Worm (Caenorhabditis elegans) whole organism, L4 larva: Measurements from ENCODE around the gene R03E9.2.

Experiments used
- D1046.2 ChIP-seq: fragments of 200-800 bp; sonication (Bioruptor generic); IDR thresholded peaks from 2 replicates; pipeline ENCODE4 v1.3.6; 2022; ENCODE audit warnings: missing genetic modification characterization, missing compliant biosample characterization
- F37D6.2 ChIP-seq: sonication (generic microtip); optimal IDR thresholded peaks from 2 replicates; lab custom pipeline; 2016; ENCODE audit warnings: mild to moderate bottlenecking, missing genetic modification characterization, missing compliant biosample characterization
- F44E2.7 ChIP-seq: fragments of 200-800 bp; sonication (Bioruptor generic); IDR thresholded peaks from 2 replicates; pipeline ENCODE4 v2.1.2; 2022; ENCODE audit warnings: missing genetic modification characterization, missing compliant biosample characterization
- F49E8.2 ChIP-seq: sonication (generic microtip); optimal IDR thresholded peaks from 2 replicates; lab custom pipeline; 2016; ENCODE audit warnings: missing compliant biosample characterization, mild to moderate bottlenecking, missing genetic modification characterization, borderline replicate concordance
- T20F7.1 ChIP-seq: fragments of 200-800 bp; sonication (Bioruptor generic); optimal IDR thresholded peaks from 2 replicates; lab custom pipeline; 2018; ENCODE audit warnings: mild to moderate bottlenecking, missing genetic modification characterization, missing compliant biosample characterization
- T26A8.4 ChIP-seq: fragments of 200-800 bp; sonication (Bioruptor generic); IDR thresholded peaks from 2 replicates; pipeline ENCODE4 v1.3.6; 2022; ENCODE audit warnings: missing genetic modification characterization, missing compliant biosample characterization
- Y48G9A.11 ChIP-seq: fragments of 200-800 bp; sonication (Bioruptor generic); IDR thresholded peaks from 2 replicates; pipeline ENCODE4 v1.3.6; 2022; ENCODE audit warnings: missing genetic modification reagents, missing genetic modification characterization, missing compliant biosample characterization
- ZK546.5 ChIP-seq, 2 experiments: sonication (generic microtip); optimal IDR thresholded peaks; 2 replicates each; lab custom pipeline; 2017; ENCODE audit warnings: missing biosample characterization in 2 of 2, missing genetic modification characterization in 2 of 2
- aly-2 ChIP-seq: sonication (generic microtip); optimal IDR thresholded peaks from 2 replicates; lab custom pipeline; 2018; ENCODE audit warnings: missing biosample characterization, missing genetic modification characterization
- attf-4 ChIP-seq: sonication (generic microtip); optimal IDR thresholded peaks from 3 replicates; lab custom pipeline; 2017; ENCODE audit warnings: missing biosample characterization, missing genetic modification characterization
- ceh-28 ChIP-seq: fragments of 150-350 bp; optimal IDR thresholded peaks from 2 replicates; lab custom pipeline; 2014; ENCODE audit warnings: missing biosample characterization, missing genetic modification reagents, missing genetic modification characterization
- ceh-82 ChIP-seq: sonication (generic microtip); optimal IDR thresholded peaks from 2 replicates; lab custom pipeline; 2017; ENCODE audit warnings: missing biosample characterization, missing genetic modification characterization
- cey-2 ChIP-seq: sonication (generic microtip); optimal IDR thresholded peaks from 3 replicates; lab custom pipeline; 2017; ENCODE audit warnings: missing genetic modification characterization, mild to moderate bottlenecking, missing compliant biosample characterization, antibody characterized with exemption, borderline replicate concordance; ENCODE audit not compliant: insufficient read depth
- ctbp-1 ChIP-seq: fragments of 200-800 bp; sonication (Bioruptor generic); IDR thresholded peaks from 2 replicates; pipeline ENCODE4 v1.3.6; 2022; ENCODE audit warnings: missing genetic modification reagents, missing genetic modification characterization, missing compliant biosample characterization
- dmd-6 ChIP-seq: fragments of 200-800 bp; sonication (Bioruptor generic); IDR thresholded peaks from 2 replicates; pipeline ENCODE4 v1.3.6; 2022; ENCODE audit warnings: missing genetic modification reagents, missing genetic modification characterization, missing compliant biosample characterization
- dmd-8 ChIP-seq: fragments of 200-800 bp; sonication (Bioruptor generic); IDR thresholded peaks from 2 replicates; pipeline ENCODE4 v1.3.6; 2022; ENCODE audit warnings: missing genetic modification characterization, missing compliant biosample characterization
- duxl-1 ChIP-seq: sonication (generic microtip); optimal IDR thresholded peaks from 2 replicates; lab custom pipeline; 2016; ENCODE audit warnings: mild to moderate bottlenecking, missing genetic modification characterization, moderate library complexity, missing compliant biosample characterization; ENCODE audit not compliant: poor library complexity
- egl-43 ChIP-seq: fragments of 200-800 bp; sonication (Bioruptor generic); IDR thresholded peaks from 2 replicates; pipeline ENCODE4 v1.3.6; 2022; ENCODE audit warnings: missing genetic modification reagents, missing genetic modification characterization, missing compliant biosample characterization
- fkh-10 ChIP-seq: fragments of 150-350 bp; optimal IDR thresholded peaks from 2 replicates; lab custom pipeline; 2014; ENCODE audit warnings: missing biosample characterization, missing genetic modification reagents, missing genetic modification characterization
- fos-1 ChIP-seq: fragments of 150-350 bp; optimal IDR thresholded peaks from 2 replicates; lab custom pipeline; 2014; ENCODE audit warnings: missing biosample characterization, missing genetic modification characterization
- gei-8 ChIP-seq: fragments of 200-800 bp; sonication (Bioruptor generic); optimal IDR thresholded peaks from 2 replicates; lab custom pipeline; 2018; ENCODE audit warnings: mild to moderate bottlenecking, missing genetic modification characterization, missing compliant biosample characterization
- hif-1 ChIP-seq, 2 experiments: sonication (generic microtip); optimal IDR thresholded peaks; 2 replicates each; lab custom pipeline; 2016 to 2017; ENCODE audit warnings: missing compliant biosample characterization in 2 of 2, missing genetic modification characterization in 2 of 2, missing genetic modification reagents in 2 of 2, missing genotype in 2 of 2, mild to moderate bottlenecking in 1 of 2
- hlh-11 ChIP-seq: fragments of 200-800 bp; sonication (Bioruptor generic); optimal IDR thresholded peaks from 2 replicates; lab custom pipeline; 2018; ENCODE audit warnings: mild to moderate bottlenecking, missing genetic modification characterization, missing compliant biosample characterization
- hlh-30 ChIP-seq: sonication (generic microtip); optimal IDR thresholded peaks from 2 replicates; lab custom pipeline; 2017; ENCODE audit warnings: antibody characterized with exemption, mild to moderate bottlenecking, missing genetic modification characterization, missing compliant biosample characterization; ENCODE audit not compliant: insufficient read depth
- lin-13 ChIP-seq: fragments of 150-350 bp; optimal IDR thresholded peaks from 2 replicates; lab custom pipeline; 2014; ENCODE audit warnings: missing biosample characterization, missing genetic modification reagents, missing genetic modification characterization
- lin-15B ChIP-seq: fragments of 150-350 bp; sonication (generic microtip); optimal IDR thresholded peaks from 3 replicates; lab custom pipeline; 2014; ENCODE audit warnings: missing biosample characterization, missing genetic modification characterization
- lin-39 ChIP-seq: fragments of 150-350 bp; optimal IDR thresholded peaks from 2 replicates; lab custom pipeline; 2014; ENCODE audit warnings: missing biosample characterization, missing genetic modification reagents, missing genetic modification characterization
- lsy-2 ChIP-seq, 2 experiments: fragments of 150-350 bp in 1 of 2; sonication (generic microtip) in 1 of 2; optimal IDR thresholded peaks; 2 replicates each; lab custom pipeline; 2014 to 2017; ENCODE audit warnings: missing biosample characterization in 2 of 2, missing genetic modification characterization in 2 of 2
- mdl-1 ChIP-seq, 2 experiments: fragments of 150-350 bp in 1 of 2; sonication (generic microtip) in 1 of 2; optimal IDR thresholded peaks; 2 replicates each; lab custom pipeline; 2014 to 2017; ENCODE audit warnings: missing biosample characterization in 2 of 2, missing genetic modification characterization in 2 of 2
- mep-1 ChIP-seq: fragments of 150-350 bp; sonication (generic microtip); optimal IDR thresholded peaks from 3 replicates; lab custom pipeline; 2014; ENCODE audit warnings: missing biosample characterization, missing genetic modification characterization
- mxl-2 ChIP-seq: fragments of 200-800 bp; sonication (Bioruptor generic); conservative IDR thresholded peaks from 2 replicates; pipeline ENCODE4 v1.3.6; 2022; ENCODE audit warnings: missing genetic modification reagents, missing genetic modification characterization, missing compliant biosample characterization
- nhr-102 ChIP-seq: sonication (generic microtip); optimal IDR thresholded peaks from 2 replicates; lab custom pipeline; 2016; ENCODE audit warnings: mild to moderate bottlenecking, missing genetic modification characterization, moderate library complexity, missing compliant biosample characterization
- nhr-11 ChIP-seq: fragments of 150-350 bp; optimal IDR thresholded peaks from 2 replicates; lab custom pipeline; 2014; ENCODE audit warnings: missing biosample characterization, missing genetic modification characterization
- nhr-25 ChIP-seq: sonication (generic microtip); optimal IDR thresholded peaks from 2 replicates; lab custom pipeline; 2017; ENCODE audit warnings: missing genetic modification characterization, mild to moderate bottlenecking, missing compliant biosample characterization, antibody characterized with exemption, moderate library complexity, borderline replicate concordance; ENCODE audit not compliant: insufficient read depth
- nhr-28 ChIP-seq: fragments of 150-350 bp; optimal IDR thresholded peaks from 2 replicates; lab custom pipeline; 2014; ENCODE audit warnings: missing biosample characterization, missing genetic modification characterization
- nhr-42 ChIP-seq: fragments of 200-800 bp; sonication (Bioruptor generic); IDR thresholded peaks from 2 replicates; pipeline ENCODE4 v1.3.6; 2022; ENCODE audit warnings: missing genetic modification characterization, missing compliant biosample characterization
- nhr-6 ChIP-seq: fragments of 150-350 bp; optimal IDR thresholded peaks from 2 replicates; lab custom pipeline; 2014; ENCODE audit warnings: missing biosample characterization, missing genetic modification characterization
- nhr-77 ChIP-seq: fragments of 150-350 bp; optimal IDR thresholded peaks from 2 replicates; lab custom pipeline; 2014; ENCODE audit warnings: missing biosample characterization, missing genetic modification characterization
- pha-4 ChIP-seq, 2 experiments: fragments of 150-350 bp in 1 of 2; fragments of 200-800 bp in 1 of 2; sonication (Bioruptor generic) in 1 of 2; IDR thresholded peaks in 1 of 2; optimal IDR thresholded peaks in 1 of 2; 2 replicates each; pipeline versions ENCODE4 v1.3.6 to Lab custom; 2014 to 2022; ENCODE audit warnings: missing genetic modification characterization in 2 of 2, missing genetic modification reagents in 2 of 2, missing biosample characterization in 1 of 2, missing compliant biosample characterization in 1 of 2
- php-3 ChIP-seq: fragments of 200-800 bp; sonication (Bioruptor generic); IDR thresholded peaks from 2 replicates; pipeline ENCODE4 v1.3.6; 2022; ENCODE audit warnings: missing genetic modification reagents, missing genetic modification characterization, missing compliant biosample characterization
- rbr-2 ChIP-seq: sonication (generic microtip); optimal IDR thresholded peaks from 2 replicates; lab custom pipeline; 2016; ENCODE audit warnings: missing genotype, missing genetic modification characterization, missing compliant biosample characterization
- sdz-12 ChIP-seq: fragments of 200-800 bp; sonication (Bioruptor generic); optimal IDR thresholded peaks from 2 replicates; lab custom pipeline; 2018; ENCODE audit warnings: mild to moderate bottlenecking, missing genetic modification characterization, missing compliant biosample characterization
- snpc-1.2 ChIP-seq: fragments of 200-800 bp; sonication (Bioruptor generic); IDR thresholded peaks from 2 replicates; pipeline ENCODE4 v1.3.6; 2022; ENCODE audit warnings: missing genetic modification reagents, missing genetic modification characterization, missing compliant biosample characterization
- snpc-4 ChIP-seq: fragments of 150-350 bp; optimal IDR thresholded peaks from 2 replicates; lab custom pipeline; 2014; ENCODE audit warnings: missing biosample characterization, missing genetic modification characterization
- tra-1 ChIP-seq: fragments of 200-800 bp; sonication (Bioruptor generic); IDR thresholded peaks from 2 replicates; pipeline ENCODE4 v1.3.6; 2022; ENCODE audit warnings: missing genetic modification reagents, missing genetic modification characterization, missing compliant biosample characterization
- unc-130 ChIP-seq: sonication (generic microtip); optimal IDR thresholded peaks from 2 replicates; lab custom pipeline; 2016; ENCODE audit warnings: missing genetic modification reagents, missing genetic modification characterization, missing compliant biosample characterization
- unc-62 ChIP-seq, 3 experiments: fragments of 150-350 bp in 1 of 3; sonication (generic microtip); optimal IDR thresholded peaks in 2 of 3; peaks in 1 of 3; 1 replicate in 1 of 3; 2 replicates in 2 of 3; lab custom pipeline; 2014 to 2017; ENCODE audit warnings: missing biosample characterization in 3 of 3, missing genetic modification characterization in 3 of 3, missing genetic modification reagents in 3 of 3, missing genotype in 1 of 3
- ztf-7 ChIP-seq: fragments of 150-350 bp; optimal IDR thresholded peaks from 2 replicates; lab custom pipeline; 2014; ENCODE audit warnings: missing biosample characterization, missing genetic modification characterization

The R03E9.2 gene

ce11 chrX:6736358-6736991 is 3.4 kb upstream of the R03E9.2 start (continued):
- TF ChIP-seq gei-8 (GFP tag; lab: Kevin White, UChicago) (peak; percentile 27), lsy-2 (tag; optimal IDR thresholded peaks at IDR 0.05; lab: Kevin White, UChicago) (peak; percentile 8 to 45), nhr-11 (tag; lab: Kevin White, UChicago) (peak; percentile 14), T26A8.4 (GFP tag; lab: Robert Waterston, UW) (peak; percentile 57; the same call in 1 of the 2 replicates), mdl-1 (tag; optimal IDR thresholded peaks at IDR 0.05; lab: Kevin White, UChicago) (peak; percentile 97 to 98), cey-2 (peak; percentile 68), snpc-1.2 (GFP tag; lab: Robert Waterston, UW) (no peak), ctbp-1 (GFP tag; lab: Robert Waterston, UW) (peak; percentile 55; the same call in 1 of the 2 replicates), duxl-1 (tag; lab: Kevin White, UChicago) (no peak), T20F7.1 (GFP tag; lab: Kevin White, UChicago) (peak; percentile 14), attf-4 (tag; lab: Kevin White, UChicago) (no peak), F37D6.2 (tag; lab: Kevin White, UChicago) (no peak), mep-1 (tag; lab: Kevin White, UChicago) (peak; percentile 72), hlh-11 (tag; lab: Kevin White, UChicago) (peak; percentile 95), dmd-8 (0 out of 2 replicates have a peak, but pooled peaks have one; percentile 6), F44E2.7 (GFP tag; lab: Robert Waterston, UW) (no peak), php-3 (GFP tag; lab: Robert Waterston, UW) (peak; percentile 75), nhr-25 (tag; lab: Kevin White, UChicago) (peak; percentile 63), unc-130 (GFP tag; lab: Kevin White, UChicago) (no peak), aly-2 (no peak), egl-43 (GFP tag; lab: Robert Waterston, UW) (no peak), hif-1 (tag; optimal IDR thresholded peaks at IDR 0.05; lab: Kevin White, UChicago) (peak in 1 of 2 experiments; percentile 24), pha-4 (GFP tag; IDR thresholded peaks at IDR 0.05; lab: Robert Waterston, UW) (no peak), pha-4 (tag; optimal IDR thresholded peaks at IDR 0.05; lab: Kevin White, UChicago) (no peak), fos-1 (no peak), ceh-28 (tag; lab: Kevin White, UChicago) (no peak), nhr-28 (tag; lab: Kevin White, UChicago) (peak; percentile 77), nhr-42 (GFP tag; lab: Robert Waterston, UW) (no peak), lin-13 (GFP tag; lab: Kevin White, UChicago) (no peak), lin-39 (tag; lab: Kevin White, UChicago) (no peak), nhr-77 (tag; lab: Kevin White, UChicago) (no peak), fkh-10 (peak; percentile 52), Y48G9A.11 (GFP tag; lab: Robert Waterston, UW) (no peak), dmd-6 (GFP tag; lab: Robert Waterston, UW) (peak; percentile 91), mxl-2 (peak; percentile 79), ztf-7 (no peak), tra-1 (no peak), hlh-30 (tag; lab: Kevin White, UChicago) (peak; percentile 97), ZK546.5 (tag; optimal IDR thresholded peaks at IDR 0.05; lab: Kevin White, UChicago) (no peak)

ce11 chrX:6735494-6735893 is 2.4 kb upstream of the R03E9.2 start:
- TF ChIP-seq sdz-12 (no peak), D1046.2 (GFP tag; lab: Robert Waterston, UW) (no peak), lin-13 (GFP tag; lab: Kevin White, UChicago) (no peak), mep-1 (tag; lab: Kevin White, UChicago) (no peak), nhr-6 (tag; lab: Kevin White, UChicago) (no peak), hlh-30 (tag; lab: Kevin White, UChicago) (peak; percentile 95), lin-15B (tag; lab: Kevin White, UChicago) (no peak), snpc-4 (tag; lab: Kevin White, UChicago) (no peak), nhr-28 (tag; lab: Kevin White, UChicago) (peak; percentile 3), gei-8 (GFP tag; lab: Kevin White, UChicago) (no peak), ceh-82 (tag; lab: Kevin White, UChicago) (no peak), nhr-102 (tag; lab: Kevin White, UChicago) (peak; percentile 17), dmd-6 (GFP tag; lab: Robert Waterston, UW) (peak; percentile 41; the same call in 1 of the 2 replicates), unc-62 (GFP tag; optimal IDR thresholded peaks at IDR 0.05 in 1 of 2; lab: Kevin White, UChicago) (peak in 1 of 2 experiments; percentile 59), unc-62 (tag; optimal IDR thresholded peaks at IDR 0.05; lab: Kevin White, UChicago) (no peak), rbr-2 (tag; lab: Kevin White, UChicago) (no peak), F49E8.2 (tag; lab: Kevin White, UChicago) (no peak), ztf-7 (no peak)
